Worm (Caenorhabditis elegans): ENCODE results near the gene nlp-14.

Gene nlp-14

DNA sequence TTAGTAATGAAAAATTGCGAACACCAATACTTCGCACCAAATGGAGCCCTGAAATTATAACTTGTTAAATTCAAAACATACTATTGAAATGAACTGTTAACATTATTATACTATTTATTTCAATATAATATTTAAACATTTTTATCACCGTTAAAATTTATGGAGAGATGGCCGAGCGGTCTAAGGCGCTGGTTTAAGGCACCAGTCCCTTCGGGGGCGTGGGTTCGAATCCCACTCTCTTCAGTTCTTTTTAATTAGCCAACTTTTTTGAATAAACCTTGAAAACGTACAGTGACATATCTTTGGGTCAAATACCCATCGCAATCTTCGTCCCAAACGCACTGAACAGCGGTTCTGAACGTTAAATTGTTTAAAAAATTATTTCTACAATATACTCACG lies 20.2 kb upstream of the nlp-14 start (continued):
- TF ChIP-seq xnd-1 (tag; optimal IDR thresholded peaks at IDR 0.05) (no peak), snpc-1.1 (tag; optimal IDR thresholded peaks at IDR 0.05; ENCODE audit: insufficient read depth) (peak; percentile 25), unc-130 (GFP tag; optimal IDR thresholded peaks at IDR 0.05) (peak; percentile 18), nhr-80 (tag; optimal IDR thresholded peaks at IDR 0.05) (no peak), sea-2 (GFP tag; IDR thresholded peaks at IDR 0.05) (no peak), ceh-79 (tag; optimal IDR thresholded peaks at IDR 0.05) (peak; percentile 4), madf-10 (tag; optimal IDR thresholded peaks at IDR 0.05) (peak; percentile 56), mcd-1 (GFP tag; IDR thresholded peaks at IDR 0.05) (no peak), nfya-1 (tag; optimal IDR thresholded peaks at IDR 0.05; ENCODE audit: borderline replicate concordance, insufficient read depth) (no peak), madf-3 (GFP tag; IDR thresholded peaks at IDR 0.05) (no peak), sptf-2 (GFP tag; optimal IDR thresholded peaks at IDR 0.05) (no peak), efl-1 (GFP tag; optimal IDR thresholded peaks at IDR 0.05) (peak; percentile 8), lsy-27 (tag; optimal IDR thresholded peaks at IDR 0.05; ENCODE audit: borderline replicate concordance, insufficient read depth) (no peak), lin-40 (tag; optimal IDR thresholded peaks at IDR 0.05) (no peak), F10E7.11 (tag; optimal IDR thresholded peaks at IDR 0.05) (no peak), atf-7 (tag; optimal IDR thresholded peaks at IDR 0.05) (no peak), aptf-2 (GFP tag; conservative IDR thresholded peaks at IDR 0.05) (no peak), pha-4 (tag; optimal IDR thresholded peaks at IDR 0.05) (no peak), lin-54 (GFP tag; optimal IDR thresholded peaks at IDR 0.05) (peak; percentile 39), unc-62 (GFP tag; optimal IDR thresholded peaks at IDR 0.05) (no peak), repo-1 (tag; optimal IDR thresholded peaks at IDR 0.05) (peak; percentile 35), D2030.7 (GFP tag; IDR thresholded peaks at IDR 0.05) (peak; percentile 64; the same call in 1 of the 2 replicates), attf-6 (GFP tag; IDR thresholded peaks at IDR 0.05) (no peak), B0019.2 (GFP tag; conservative IDR thresholded peaks at IDR 0.05) (no peak), hlh-26 (GFP tag; conservative IDR thresholded peaks at IDR 0.05) (no peak), tbp1 (GFP tag; optimal IDR thresholded peaks at IDR 0.05) (peak; percentile 89), ztf-18 (tag; optimal IDR thresholded peaks at IDR 0.05) (peak; percentile 62), snpc-3.4 (tag; optimal IDR thresholded peaks at IDR 0.05) (peak; percentile 65), dox-1 (GFP tag; IDR thresholded peaks at IDR 0.05) (peak; percentile 46; the same call in 1 of the 2 replicates), ets-4 (GFP tag; optimal IDR thresholded peaks at IDR 0.05) (no peak), mes-4 (tag; optimal IDR thresholded peaks at IDR 0.05) (peak; percentile 33), chd-7 (tag; optimal IDR thresholded peaks at IDR 0.05) (no peak), egl-18 (GFP tag; IDR thresholded peaks at IDR 0.05) (no peak), C06A6.2 (GFP tag; conservative IDR thresholded peaks at IDR 0.05) (no peak), lin-35 (GFP tag; optimal IDR thresholded peaks at IDR 0.05) (peak in 1 of 3 experiments; percentile 11), snpc-1.3 (tag; optimal IDR thresholded peaks at IDR 0.05; ENCODE audit: insufficient read depth) (peak; percentile 37), lir-1 (GFP tag; conservative IDR thresholded peaks at IDR 0.05) (no peak), bed-1 (GFP tag; IDR thresholded peaks at IDR 0.05) (no peak), B0336.3 (GFP tag; IDR thresholded peaks at IDR 0.05) (no peak), Y79H2A.3 (GFP tag; conservative IDR thresholded peaks at IDR 0.05) (no peak), ztf-25 (GFP tag; IDR thresholded peaks at IDR 0.05) (peak; percentile 67; the same call in 1 of the 2 replicates), F57C9.4 (tag; optimal IDR thresholded peaks at IDR 0.05) (peak; percentile 6), F33H1.4 (GFP tag; IDR thresholded peaks at IDR 0.05) (no peak), ztf-28 (GFP tag; IDR thresholded peaks at IDR 0.05) (no peak), F55B11.4 (tag; optimal IDR thresholded peaks at IDR 0.05; ENCODE audit: borderline replicate concordance, insufficient read depth) (no peak), zfh-2 (GFP tag; conservative IDR thresholded peaks at IDR 0.05) (no peak), ceh-40 (GFP tag; IDR thresholded peaks at IDR 0.05) (peak; percentile 75; the same call in 1 of the 2 replicates), Y95B8A.8 (GFP tag; IDR thresholded peaks at IDR 0.05) (no peak)

Data from whole organism, young adult.